Worm (Caenorhabditis elegans) whole organism, L4 larva: ENCODE measurements around the gene F31D4.5.

Source experiments
- F49E8.2 ChIP-seq: sonication (generic microtip); optimal IDR thresholded peaks from 2 replicates; lab custom pipeline; 2016; ENCODE audit warnings: missing compliant biosample characterization, mild to moderate bottlenecking, missing genetic modification characterization, borderline replicate concordance
- R02D3.7 ChIP-seq: fragments of 150-350 bp; sonication (generic microtip); optimal IDR thresholded peaks from 3 replicates; lab custom pipeline; 2014; ENCODE audit warnings: missing biosample characterization, missing genetic modification characterization
- aly-2 ChIP-seq: sonication (generic microtip); optimal IDR thresholded peaks from 2 replicates; lab custom pipeline; 2018; ENCODE audit warnings: missing biosample characterization, missing genetic modification characterization
- ceh-32 ChIP-seq: sonication (generic microtip); optimal IDR thresholded peaks from 2 replicates; lab custom pipeline; 2016; ENCODE audit warnings: mild to moderate bottlenecking, missing genetic modification characterization, missing compliant biosample characterization; ENCODE audit not compliant: poor library complexity
- fos-1 ChIP-seq: fragments of 150-350 bp; optimal IDR thresholded peaks from 2 replicates; lab custom pipeline; 2014; ENCODE audit warnings: missing biosample characterization, missing genetic modification characterization
- jun-1 ChIP-seq: fragments of 150-350 bp; optimal IDR thresholded peaks from 2 replicates; lab custom pipeline; 2014; ENCODE audit warnings: missing biosample characterization, missing genetic modification reagents, missing genetic modification characterization
- lin-13 ChIP-seq: fragments of 150-350 bp; optimal IDR thresholded peaks from 2 replicates; lab custom pipeline; 2014; ENCODE audit warnings: missing biosample characterization, missing genetic modification reagents, missing genetic modification characterization
- lin-15B ChIP-seq: fragments of 150-350 bp; sonication (generic microtip); optimal IDR thresholded peaks from 3 replicates; lab custom pipeline; 2014; ENCODE audit warnings: missing biosample characterization, missing genetic modification characterization
- mdl-1 ChIP-seq, 2 experiments: fragments of 150-350 bp in 1 of 2; sonication (generic microtip) in 1 of 2; optimal IDR thresholded peaks; 2 replicates each; lab custom pipeline; 2014 to 2017; ENCODE audit warnings: missing biosample characterization in 2 of 2, missing genetic modification characterization in 2 of 2
- mep-1 ChIP-seq: fragments of 150-350 bp; sonication (generic microtip); optimal IDR thresholded peaks from 3 replicates; lab custom pipeline; 2014; ENCODE audit warnings: missing biosample characterization, missing genetic modification characterization
- pqm-1 ChIP-seq: sonication (generic microtip); optimal IDR thresholded peaks from 2 replicates; lab custom pipeline; 2017; ENCODE audit warnings: missing biosample characterization, missing genetic modification characterization
- sdz-12 ChIP-seq: fragments of 200-800 bp; sonication (Bioruptor generic); optimal IDR thresholded peaks from 2 replicates; lab custom pipeline; 2018; ENCODE audit warnings: mild to moderate bottlenecking, missing genetic modification characterization, missing compliant biosample characterization
- snpc-4 ChIP-seq: fragments of 150-350 bp; optimal IDR thresholded peaks from 2 replicates; lab custom pipeline; 2014; ENCODE audit warnings: missing biosample characterization, missing genetic modification characterization
- tra-1 ChIP-seq: fragments of 200-800 bp; sonication (Bioruptor generic); IDR thresholded peaks from 2 replicates; pipeline ENCODE4 v1.3.6; 2022; ENCODE audit warnings: missing genetic modification reagents, missing genetic modification characterization, missing compliant biosample characterization

DNA sequence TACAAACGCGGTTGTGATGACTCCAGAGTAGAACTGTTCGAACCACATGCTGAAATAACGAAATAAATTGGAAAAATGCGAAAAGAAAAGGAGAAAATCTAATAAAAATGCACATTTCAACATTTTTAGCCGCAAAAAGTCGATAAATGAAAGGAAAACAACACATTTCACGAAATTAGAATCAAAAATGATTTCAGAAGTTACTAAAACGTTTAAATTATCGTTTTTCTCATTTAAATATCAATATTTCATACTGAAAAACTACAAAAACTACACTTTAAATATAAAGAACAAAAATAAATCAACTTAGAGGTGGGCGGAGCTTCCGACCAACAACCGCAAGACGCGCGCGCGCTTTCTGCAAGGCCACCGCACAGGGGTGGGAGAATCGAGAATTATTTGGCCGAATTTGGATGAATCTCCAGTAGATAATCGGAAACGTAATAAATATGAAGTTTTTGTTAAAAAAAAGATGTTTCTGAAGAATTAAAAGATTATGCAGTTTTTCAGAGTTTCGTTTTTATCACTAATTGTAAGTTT lies 2.0 kb upstream of the F31D4.5 start, which contains the start of gene ndua-1:
- TF ChIP-seq ceh-32 (tag; lab: Kevin White, UChicago) (no peak), mep-1 (tag; lab: Kevin White, UChicago) (no peak), jun-1 (tag; lab: Kevin White, UChicago) (no peak), R02D3.7 (no peak), pqm-1 (tag; lab: Kevin White, UChicago) (no peak), lin-13 (GFP tag; lab: Kevin White, UChicago) (no peak), lin-15B (tag; lab: Kevin White, UChicago) (no peak), snpc-4 (tag; lab: Kevin White, UChicago) (no peak), mdl-1 (tag; optimal IDR thresholded peaks at IDR 0.05; lab: Kevin White, UChicago) (no peak), tra-1 (GFP tag; lab: Robert Waterston, UW) (no peak), F49E8.2 (tag; lab: Kevin White, UChicago) (no peak), aly-2 (tag; lab: Kevin White, UChicago) (no peak), sdz-12 (GFP tag; lab: Kevin White, UChicago) (no peak), fos-1 (no peak)
